Worm (Caenorhabditis elegans) whole organism, L3 larva: Measurements from ENCODE around the gene F45E6.1.

Source experiments
- R02D3.7 ChIP-seq: fragments of 150-350 bp; optimal IDR thresholded peaks from 2 replicates; lab custom pipeline; 2014; ENCODE audit warnings: missing biosample characterization, missing genetic modification characterization
- ZK546.5 ChIP-seq: sonication (generic microtip); optimal IDR thresholded peaks from 2 replicates; lab custom pipeline; 2017; ENCODE audit warnings: missing biosample characterization, missing genetic modification characterization
- aly-2 ChIP-seq: fragments of 150-350 bp; optimal IDR thresholded peaks from 2 replicates; lab custom pipeline; 2014; ENCODE audit warnings: missing biosample characterization, missing genetic modification characterization
- ama-1 ChIP-seq: fragments of 150-350 bp; optimal IDR thresholded peaks from 2 replicates; lab custom pipeline; 2018
- egl-27 ChIP-seq: sonication (generic microtip); optimal IDR thresholded peaks from 4 replicates; lab custom pipeline; 2017; ENCODE audit warnings: missing biosample characterization, missing genetic modification reagents, missing genetic modification characterization
- egl-5 ChIP-seq: fragments of 150-350 bp; optimal IDR thresholded peaks from 2 replicates; lab custom pipeline; 2017; ENCODE audit warnings: missing biosample characterization, missing genetic modification reagents, missing genetic modification characterization, inconsistent platforms
- elt-1 ChIP-seq: fragments of 150-350 bp; optimal IDR thresholded peaks from 2 replicates; lab custom pipeline; 2014; ENCODE audit warnings: missing biosample characterization, missing genetic modification characterization
- elt-2 ChIP-seq: sonication (generic microtip); optimal IDR thresholded peaks from 2 replicates; lab custom pipeline; 2016; ENCODE audit warnings: missing genetic modification reagents, mild to moderate bottlenecking, missing genetic modification characterization, missing compliant biosample characterization
- hmg-11 ChIP-seq: sonication (generic microtip); optimal IDR thresholded peaks from 2 replicates; lab custom pipeline; 2016; ENCODE audit warnings: missing genetic modification characterization, missing compliant biosample characterization
- lin-39 ChIP-seq: fragments of 150-350 bp; optimal IDR thresholded peaks from 2 replicates; lab custom pipeline; 2018; ENCODE audit warnings: missing biosample characterization, missing genetic modification reagents, missing genetic modification characterization
- lsy-12 ChIP-seq: sonication (generic microtip); optimal IDR thresholded peaks from 2 replicates; lab custom pipeline; 2016; ENCODE audit warnings: mild to moderate bottlenecking, missing genetic modification characterization, missing compliant biosample characterization
- nfya-1 ChIP-seq: sonication (generic microtip); optimal IDR thresholded peaks from 2 replicates; lab custom pipeline; 2017; ENCODE audit warnings: missing genetic modification characterization, mild to moderate bottlenecking, missing compliant biosample characterization, antibody characterized with exemption, moderate library complexity; ENCODE audit not compliant: insufficient read depth
- nhr-23 ChIP-seq: fragments of 150-350 bp; optimal IDR thresholded peaks from 2 replicates; lab custom pipeline; 2014; ENCODE audit warnings: missing biosample characterization, missing genetic modification reagents, missing genetic modification characterization
- nhr-25 ChIP-seq: sonication (generic microtip); optimal IDR thresholded peaks from 2 replicates; lab custom pipeline; 2017; ENCODE audit warnings: missing biosample characterization, missing genetic modification characterization
- pha-4 ChIP-seq: fragments of 150-350 bp; optimal IDR thresholded peaks from 2 replicates; lab custom pipeline; 2014; ENCODE audit warnings: missing biosample characterization, missing genetic modification reagents, missing genetic modification characterization
- pqm-1 ChIP-seq: fragments of 150-350 bp; optimal IDR thresholded peaks from 2 replicates; lab custom pipeline; 2017; ENCODE audit warnings: missing biosample characterization, missing genetic modification characterization, inconsistent platforms
- ztf-11 ChIP-seq: fragments of 150-350 bp; optimal IDR thresholded peaks from 2 replicates; lab custom pipeline; 2014; ENCODE audit warnings: missing biosample characterization, missing genetic modification characterization

F45E6.1 gene

DNA sequence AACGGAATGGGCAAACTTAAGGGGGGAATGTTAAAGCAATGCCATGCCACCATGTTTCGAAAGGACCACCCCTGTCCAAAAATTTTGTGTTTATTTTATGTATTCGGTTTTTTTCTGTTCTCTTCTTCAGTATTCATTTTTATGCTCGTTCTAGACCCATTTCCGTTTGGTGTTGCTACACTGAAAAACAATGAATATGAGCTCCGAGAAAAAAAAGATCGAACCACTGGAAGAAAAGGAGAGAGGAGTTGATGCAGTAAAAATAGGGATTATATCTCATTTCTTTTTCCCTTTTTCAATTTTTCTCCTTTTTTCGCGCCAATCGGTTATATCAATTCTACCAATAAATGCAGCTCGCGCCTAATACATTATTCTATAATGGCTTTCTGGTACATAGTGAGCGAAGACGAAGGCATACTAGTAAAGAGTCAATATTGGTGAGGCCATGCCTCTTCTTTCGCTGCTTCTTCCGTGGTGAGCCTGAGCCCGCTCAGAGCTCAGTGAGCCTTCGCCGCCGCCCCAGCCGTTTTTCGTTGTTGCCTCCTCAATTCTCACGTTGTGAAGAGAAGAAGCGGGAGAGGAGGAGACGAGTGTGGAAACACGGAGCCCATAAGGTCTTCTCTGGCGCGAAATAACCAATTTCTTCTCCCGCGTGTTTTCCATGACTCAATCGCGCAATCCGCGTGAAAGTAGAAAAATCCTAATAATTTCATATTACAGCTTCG is 37.1 kb downstream of the F45E6.1 start:
- TF ChIP-seq lsy-12 (tag; lab: Kevin White, UChicago) (no peak), pqm-1 (tag; lab: Kevin White, UChicago) (no peak), lin-39 (peak; percentile 26), hmg-11 (tag; lab: Kevin White, UChicago) (peak; percentile 10), aly-2 (tag; lab: Kevin White, UChicago) (no peak)

DNA sequence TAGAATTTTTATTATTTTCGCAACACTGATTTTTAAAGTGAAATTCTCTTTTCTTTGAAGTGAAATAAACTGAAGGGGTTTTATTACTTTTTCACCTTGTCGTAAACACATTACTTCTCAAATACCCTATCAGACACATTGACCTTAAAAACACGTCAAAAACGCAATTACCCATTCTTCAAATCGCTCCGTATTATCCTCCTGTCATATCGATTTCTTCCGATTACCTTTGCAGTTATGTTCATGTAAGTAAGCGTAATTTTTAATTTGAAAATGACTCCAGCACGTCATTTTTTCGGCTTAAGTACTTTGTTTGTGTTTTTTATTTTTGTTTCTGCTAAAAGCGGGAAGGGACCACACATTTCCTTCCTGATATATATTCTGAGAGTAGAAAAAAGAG is 39.0 kb downstream of the F45E6.1 start:
- TF ChIP-seq nhr-23 (tag; lab: Kevin White, UChicago) (no peak), egl-5 (peak; percentile 87)

DNA sequence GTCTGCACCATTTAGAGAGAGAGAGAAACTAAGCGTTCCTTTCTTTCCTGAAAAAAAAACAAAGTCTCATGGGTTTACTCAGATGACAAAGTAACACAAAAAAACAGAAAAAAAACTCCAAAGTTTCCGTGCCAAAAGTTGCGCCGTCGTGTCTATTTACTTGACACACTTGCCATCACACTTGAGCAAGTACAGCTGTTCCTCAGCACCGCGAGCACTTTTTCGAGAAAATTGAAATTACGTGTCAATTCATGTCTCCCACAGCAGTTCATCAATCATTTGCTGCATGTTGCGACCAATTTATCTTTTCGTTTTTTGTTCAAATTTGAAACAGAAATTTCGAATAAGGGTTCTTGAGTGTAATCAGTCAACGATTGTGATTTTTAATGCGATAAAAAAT is 40.8 kb downstream of the F45E6.1 start:
- peak; percentile 51 for TF ChIP-seq pha-4 (tag; lab: Kevin White, UChicago)
- TF ChIP-seq ama-1 (lab: Kevin White, UChicago) = no peak
- peak; percentile 30 for TF ChIP-seq lin-39

DNA sequence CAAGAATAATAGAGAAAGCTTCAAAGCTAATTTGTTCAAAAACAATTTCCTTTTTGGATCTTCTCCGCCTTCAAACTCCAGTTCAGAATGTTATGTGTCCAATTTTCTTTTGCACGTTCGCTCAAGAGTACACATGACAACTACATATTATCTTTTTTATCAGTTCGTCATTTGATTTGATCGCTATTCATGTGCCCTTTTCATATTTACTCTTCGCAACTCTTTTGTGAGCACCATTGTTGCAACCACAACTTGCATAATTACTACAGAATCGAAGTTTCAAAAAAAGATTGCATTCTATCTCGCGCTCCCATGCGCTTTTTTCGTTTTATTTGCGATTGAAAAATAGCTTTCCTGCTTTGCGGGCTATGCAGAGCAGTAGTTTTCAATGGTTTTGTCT is 42.0 kb downstream of the F45E6.1 start:
- TF ChIP-seq elt-1 (no peak), elt-2 (tag; lab: Kevin White, UChicago) (peak; percentile 41), pha-4 (tag; lab: Kevin White, UChicago) (peak; percentile 56), nfya-1 (tag; lab: Kevin White, UChicago) (no peak), pqm-1 (tag; lab: Kevin White, UChicago) (peak; percentile 22)

DNA sequence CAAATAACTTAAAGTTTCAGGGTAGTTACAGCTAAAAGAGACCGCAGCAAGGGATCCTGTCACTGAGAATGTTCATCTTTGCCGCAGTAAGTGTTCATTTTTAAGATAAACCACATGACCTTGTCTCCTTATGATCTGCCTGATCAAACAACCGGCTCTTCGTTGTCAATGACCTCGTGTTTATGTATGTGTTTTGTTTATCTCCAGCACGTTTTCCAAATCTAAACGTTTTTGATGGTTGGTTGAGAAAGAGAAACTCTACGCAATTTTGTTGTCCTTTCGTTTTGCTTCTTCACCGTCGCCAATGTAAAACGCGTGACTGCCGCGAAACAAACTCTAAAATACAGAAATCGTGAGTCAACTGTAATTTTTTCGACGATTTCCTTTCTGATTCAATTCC is 43.2 kb downstream of the F45E6.1 start, which contains the start of gene tsct-1:
TSS of gene tsct-1 (plus strand) at position 12 of the 400 bp plus-strand sequence.
- TF ChIP-seq R02D3.7 (tag; lab: Kevin White, UChicago) = no peak
- TF ChIP-seq ZK546.5 (tag; lab: Kevin White, UChicago) = no peak
- peak; percentile 86 for TF ChIP-seq pha-4 (tag; lab: Kevin White, UChicago)
- TF ChIP-seq ztf-11 (tag; lab: Kevin White, UChicago) = no peak
- TF ChIP-seq nhr-25 (tag; lab: Kevin White, UChicago) = no peak

DNA sequence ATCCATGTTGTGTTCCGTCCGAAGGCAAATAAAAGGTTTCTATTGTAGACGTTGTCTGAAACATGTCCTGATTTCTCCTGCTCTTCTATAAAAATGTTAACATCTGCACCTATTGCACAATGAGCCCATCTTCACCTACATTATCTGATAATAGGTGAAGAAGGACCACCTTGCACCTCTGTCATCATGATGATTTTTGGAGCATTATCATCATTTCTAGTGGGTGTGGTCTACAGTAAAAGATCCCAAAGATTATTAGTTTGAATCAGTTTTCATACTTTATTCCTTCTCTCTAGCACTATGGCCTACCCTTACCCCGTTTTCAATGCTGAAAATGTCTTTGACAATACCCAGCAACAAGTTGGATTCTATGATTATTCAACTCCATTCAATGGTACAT is 46.9 kb downstream of the F45E6.1 start, which contains the start of gene med-1:
TSS of gene med-1 (plus strand) at position 301 of the 400 bp plus-strand sequence.
- no peak for TF ChIP-seq egl-27 (tag; lab: Kevin White, UChicago)
